Worm (Caenorhabditis elegans): ENCODE results near the gene ZK813.5.

The ZK813.5 gene

ce11 chrX:3472226-3472625 lies 21.2 kb upstream of the ZK813.5 start (continued):
- TF ChIP-seq aly-2 (tag; optimal IDR thresholded peaks at IDR 0.05) (no peak), zag-1 (tag; optimal IDR thresholded peaks at IDR 0.05) (no peak), nhr-77 (tag; optimal IDR thresholded peaks at IDR 0.05) (no peak), sptf-1 (tag; optimal IDR thresholded peaks at IDR 0.05) (no peak), lin-13 (GFP tag; optimal IDR thresholded peaks at IDR 0.05) (no peak), lsy-2 (tag; optimal IDR thresholded peaks at IDR 0.05) (no peak), mdl-1 (tag; optimal IDR thresholded peaks at IDR 0.05) (peak in 1 of 2 experiments; percentile 4), C04F5.9 (tag; optimal IDR thresholded peaks at IDR 0.05) (no peak), rnt-1 (tag; optimal IDR thresholded peaks at IDR 0.05) (no peak), tlp-1 (tag; optimal IDR thresholded peaks at IDR 0.05) (no peak), elt-2 (tag; optimal IDR thresholded peaks at IDR 0.05) (no peak), irx-1 (tag; optimal IDR thresholded peaks at IDR 0.05) (no peak), jun-1 (tag; optimal IDR thresholded peaks at IDR 0.05) (no peak), lin-14 (GFP tag; optimal IDR thresholded peaks at IDR 0.05) (peak; percentile 75), egl-27 (tag; optimal IDR thresholded peaks at IDR 0.05) (no peak), nhr-85 (tag) (peak; percentile 44), ceh-63 (GFP tag; optimal IDR thresholded peaks at IDR 0.05) (no peak)

- TF ChIP-seq aha-1 (tag; optimal IDR thresholded peaks at IDR 0.05) (no peak), ztf-11 (tag; optimal IDR thresholded peaks at IDR 0.05) (peak in 1 of 2 experiments; percentile 15), ets-5 (GFP tag; IDR thresholded peaks at IDR 0.05) (0 out of 2 replicates have a peak, but pooled peaks have one; percentile 8), jun-1 (tag; optimal IDR thresholded peaks at IDR 0.05) (no peak)
These were observed 19.3 kb upstream of the ZK813.5 start for ce11 chrX:3470307-3470706.

- no peak for TF ChIP-seq aha-1 (tag; optimal IDR thresholded peaks at IDR 0.05)
- TF ChIP-seq nhr-20 (tag; optimal IDR thresholded peaks at IDR 0.05), result no peak
- TF ChIP-seq lin-14 (GFP tag; optimal IDR thresholded peaks at IDR 0.05), result peak; percentile 65
- no peak for TF ChIP-seq lin-15B (tag; optimal IDR thresholded peaks at IDR 0.05)
- TF ChIP-seq ztf-4 (tag; optimal IDR thresholded peaks at IDR 0.05), result no peak
- no peak for TF ChIP-seq lin-13 (GFP tag; optimal IDR thresholded peaks at IDR 0.05)
- peak; percentile 68 for TF ChIP-seq fkh-10 (GFP tag; optimal IDR thresholded peaks at IDR 0.05)
These were observed 18.3 kb upstream of the ZK813.5 start for ce11 chrX:3469332-3469731.

ce11 chrX:3467958-3468357 lies 16.9 kb upstream of the ZK813.5 start:
- TF ChIP-seq lin-14 (GFP tag; optimal IDR thresholded peaks at IDR 0.05) (peak; percentile 20), ceh-88 (GFP tag; IDR thresholded peaks at IDR 0.05) (no peak)

- TF ChIP-seq irx-1 (tag; optimal IDR thresholded peaks at IDR 0.05) (no peak), lin-14 (GFP tag; optimal IDR thresholded peaks at IDR 0.05) (peak; percentile 8), fkh-8 (tag; optimal IDR thresholded peaks at IDR 0.05) (peak; percentile 1), efl-1 (optimal IDR thresholded peaks at IDR 0.05) (no peak), efl-1 (GFP tag; optimal IDR thresholded peaks at IDR 0.05 in 1 of 2) (peak in 1 of 2 experiments; percentile 5)
These were observed 16.2 kb upstream of the ZK813.5 start for ce11 chrX:3467004-3467761.

ce11 chrX:3465785-3466184 lies 14.8 kb upstream of the ZK813.5 start, which contains the start of the genes ZK377.15 and sax-3:
Gene ZK377.15 (minus strand): TSS chrX:3465885.
Gene sax-3 (minus strand): TSS chrX:3465927.
- no peak for TF ChIP-seq rnt-1 (tag; optimal IDR thresholded peaks at IDR 0.05)
- peak; percentile 25 for TF ChIP-seq lin-14 (GFP tag; optimal IDR thresholded peaks at IDR 0.05)

- TF ChIP-seq skn-1 (tag; optimal IDR thresholded peaks at IDR 0.05), result peak; percentile 19
- TF ChIP-seq ceh-82 (tag; optimal IDR thresholded peaks at IDR 0.05), result peak in 1 of 3 experiments; percentile 11
- no peak for TF ChIP-seq ztf-4 (tag; optimal IDR thresholded peaks at IDR 0.05)
- TF ChIP-seq nhr-85 (tag), result peak; percentile 72
These were observed 13.5 kb upstream of the ZK813.5 start for ce11 chrX:3464309-3465038.
